Fruit fly (Drosophila melanogaster) ovary, adult (tissue): ENCODE measurements around the gene Cpr65Av.

Experiments used
- CG17801 ChIP-seq: fragments of 200-800 bp; optimal IDR thresholded peaks from 2 replicates; lab custom pipeline; 2019; ENCODE audit warnings: missing biosample characterization, mild to moderate bottlenecking, missing genetic modification characterization, moderate library complexity; ENCODE audit not compliant: partially characterized antibody

Gene Cpr65Av

DNA sequence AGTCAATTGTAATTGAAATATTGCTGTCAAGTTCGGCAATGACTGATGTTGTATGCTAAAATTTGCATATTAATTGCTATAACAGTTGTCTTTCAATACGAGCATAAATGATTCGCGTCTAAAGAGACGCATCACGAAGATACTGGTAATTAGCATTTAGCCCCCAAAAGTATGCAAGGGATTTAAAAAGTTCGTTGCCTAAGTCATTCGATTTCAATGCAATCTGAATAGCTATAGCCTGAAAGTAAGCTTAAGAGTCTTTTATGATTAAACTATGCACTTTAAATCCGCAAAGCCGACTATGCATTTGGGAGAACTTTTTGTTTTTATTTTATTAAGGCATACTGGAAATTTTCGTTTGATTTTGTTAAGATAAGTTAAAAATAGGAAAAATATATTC, 10.2 kb downstream of the Cpr65Av start:
- TF ChIP-seq CG17801, result no peak

DNA sequence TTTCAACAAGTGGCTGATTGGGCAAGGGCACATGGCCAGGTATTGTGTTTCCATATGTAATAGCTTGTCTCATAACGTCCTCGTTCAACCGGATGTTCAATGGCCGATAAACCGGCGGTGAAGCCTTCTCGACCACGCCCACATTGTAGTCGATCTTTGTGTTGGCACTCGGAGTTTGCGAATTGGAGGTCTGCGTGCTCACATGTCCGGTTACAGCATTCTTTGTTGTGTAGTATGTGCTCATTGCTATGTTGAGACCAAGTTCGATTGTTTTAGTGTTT, 14.4 kb downstream of the Cpr65Av start:
- TF ChIP-seq CG17801, result no peak

DNA sequence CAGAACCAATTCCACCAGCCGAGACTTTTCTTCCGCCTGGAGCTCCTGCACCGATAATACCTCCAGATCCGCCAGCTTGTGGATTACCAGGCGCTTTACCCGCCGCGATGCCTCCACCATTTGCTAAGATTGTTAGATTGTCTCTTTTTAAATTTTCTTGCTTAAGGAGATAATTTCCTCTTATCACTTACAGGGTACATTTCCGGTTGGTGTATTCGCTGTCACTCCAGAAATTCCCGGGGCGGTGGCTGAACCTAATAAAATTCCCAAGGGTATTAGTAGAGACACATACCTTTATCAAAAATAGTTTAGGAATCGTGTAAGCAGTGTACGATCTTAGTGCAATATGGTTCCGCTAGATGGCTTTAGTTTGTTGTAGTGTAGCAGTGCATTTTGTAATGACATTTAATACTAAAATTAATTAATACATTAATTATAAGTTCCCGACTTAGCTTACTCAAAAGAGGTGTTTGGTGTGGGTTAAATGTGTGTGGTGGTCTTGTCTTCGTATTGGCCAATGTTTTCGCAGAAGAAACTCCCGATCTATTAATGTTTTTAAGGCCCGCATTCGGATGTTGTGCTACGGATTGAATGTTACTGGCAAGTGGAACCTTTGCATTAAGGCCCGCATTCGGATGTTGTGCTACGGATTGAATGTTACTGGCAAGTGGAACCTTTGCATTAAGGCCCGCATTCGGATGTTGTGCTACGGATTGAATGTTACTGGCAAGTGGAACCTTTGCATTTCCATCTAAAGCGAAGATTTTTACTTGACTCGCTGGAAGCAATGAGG, 15.0 kb downstream of the Cpr65Av start:
- no peak for TF ChIP-seq CG17801

DNA sequence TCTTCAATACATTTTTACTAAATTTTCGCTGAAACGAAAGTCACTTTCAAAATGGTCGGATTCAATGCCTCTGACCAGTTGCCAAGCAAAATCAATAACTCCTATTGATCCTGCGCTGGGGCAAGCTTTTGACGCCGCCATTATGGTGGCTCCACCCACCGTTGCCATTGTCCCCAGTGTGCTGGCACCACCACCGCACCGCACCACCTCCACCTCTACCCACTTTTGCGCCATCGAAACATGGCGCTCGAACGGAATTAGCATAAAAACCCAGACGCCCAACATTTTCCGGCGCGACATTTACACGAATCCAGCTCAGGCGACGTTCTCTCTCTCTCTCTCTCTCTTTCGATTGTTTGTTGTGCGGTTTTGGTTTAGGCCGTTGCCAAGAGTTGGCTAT, 22.9 kb downstream of the Cpr65Av start:
- no peak for TF ChIP-seq CG17801

DNA sequence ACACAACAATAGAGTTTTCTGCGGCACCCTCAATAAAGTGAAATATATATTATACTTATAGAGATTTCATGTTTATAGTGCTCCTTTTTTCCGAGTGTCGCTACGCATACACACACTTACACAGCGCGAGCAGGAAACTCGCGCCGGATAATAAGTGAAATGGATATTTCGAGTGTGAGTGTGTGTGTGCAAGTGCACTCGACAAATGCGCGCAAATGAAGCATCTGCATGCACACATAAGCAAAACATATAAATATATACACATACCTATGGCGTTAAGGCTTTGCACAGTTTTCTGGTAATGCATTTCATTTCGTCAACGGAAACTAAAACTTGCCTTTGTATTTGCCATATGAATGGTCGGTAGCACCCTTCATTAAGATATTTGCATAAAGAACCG, 24.3 kb downstream of the Cpr65Av start:
- no peak for TF ChIP-seq CG17801

DNA sequence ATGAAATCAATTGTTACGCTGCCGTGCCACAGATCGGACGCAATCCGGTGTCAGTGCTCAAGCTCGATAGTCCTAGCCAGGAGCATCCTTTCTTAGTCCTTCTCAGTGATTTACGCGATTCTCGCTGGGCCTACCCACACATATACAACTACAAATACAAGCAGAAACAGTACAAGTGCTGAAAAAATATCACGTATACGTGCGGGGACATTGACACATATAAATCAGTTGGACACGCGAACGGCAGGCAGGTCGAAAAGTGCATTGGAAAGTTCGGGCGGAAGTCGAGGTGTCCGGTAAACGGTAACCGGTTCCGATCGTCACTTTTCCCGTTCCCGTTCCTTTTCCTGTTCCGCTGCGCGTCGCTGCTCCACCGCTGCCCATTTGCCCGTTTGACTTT, 28.3 kb downstream of the Cpr65Av start:
- no peak for TF ChIP-seq CG17801

DNA sequence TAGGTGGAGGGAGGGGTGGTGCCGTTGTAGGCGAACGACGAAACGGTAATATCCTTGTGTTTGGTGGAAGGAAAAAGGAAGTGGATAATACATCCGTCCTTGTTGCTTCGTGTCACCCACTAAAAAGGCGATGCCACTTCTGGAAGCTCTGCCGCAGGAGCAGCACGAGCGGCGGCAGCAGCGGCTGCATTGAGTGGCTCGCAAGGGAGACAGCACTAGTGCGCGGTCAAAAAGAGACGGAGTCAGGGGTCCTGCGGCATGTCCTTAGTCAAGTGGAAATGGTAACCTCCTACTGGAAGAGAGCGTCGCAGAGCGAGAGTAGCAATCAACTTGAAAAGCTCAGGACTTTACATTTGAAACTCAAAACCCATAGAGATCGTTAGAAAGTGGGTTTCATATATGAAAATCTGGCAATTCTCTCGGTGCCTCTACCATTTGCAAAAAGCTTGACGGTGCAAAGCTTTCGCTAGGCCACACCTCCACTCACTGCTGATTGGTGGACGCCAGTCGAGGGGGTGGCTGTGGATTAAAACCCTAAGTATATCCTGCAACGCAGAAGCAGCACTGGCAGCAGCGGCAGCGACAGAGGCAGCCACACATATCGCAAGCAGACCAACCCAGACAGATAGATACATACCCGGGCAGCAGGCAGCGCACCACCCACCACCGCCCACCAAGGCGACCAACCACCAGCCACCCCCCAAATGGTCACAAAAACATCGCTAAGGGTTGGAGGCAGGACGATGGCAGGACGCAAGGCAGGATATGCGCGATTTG, 28.9 kb downstream of the Cpr65Av start:
- no peak for TF ChIP-seq CG17801

DNA sequence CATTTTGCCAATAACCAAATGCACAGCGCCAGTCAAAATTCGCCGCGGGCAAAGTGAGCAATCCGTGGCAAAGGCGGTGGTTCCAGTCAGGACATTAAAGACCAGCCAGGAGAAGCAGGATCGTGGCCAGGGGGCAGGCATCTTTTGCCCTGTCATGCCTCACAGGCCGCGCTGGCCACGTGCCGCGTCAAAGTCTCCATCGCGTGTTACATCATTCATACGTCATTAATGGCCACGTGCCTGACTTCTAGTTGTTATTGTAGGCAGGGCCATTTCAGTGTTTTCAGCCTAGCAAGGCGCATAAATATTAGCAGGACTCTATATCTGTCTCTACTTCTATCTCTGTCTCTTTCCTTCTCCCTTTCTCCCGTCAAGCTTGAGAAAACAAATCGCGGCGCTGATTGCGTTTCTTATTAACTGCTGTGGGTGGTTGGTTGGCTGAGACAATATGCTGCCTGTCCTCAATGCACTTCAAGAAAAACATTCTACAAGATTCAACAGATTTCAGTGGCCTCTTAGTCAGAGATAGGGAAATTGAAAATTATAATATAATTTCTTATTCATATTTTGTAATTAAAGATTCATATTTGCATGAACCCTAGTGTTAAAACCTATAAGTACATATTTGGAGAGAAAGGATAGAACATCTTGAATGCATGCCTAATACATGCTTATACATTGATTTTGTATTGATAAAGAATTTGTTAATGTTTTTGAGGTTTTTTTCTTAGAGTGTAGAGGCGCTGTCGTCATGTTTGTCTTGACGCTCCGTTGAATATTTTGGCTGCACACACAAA, 31.3 kb downstream of the Cpr65Av start:
- no peak for TF ChIP-seq CG17801

DNA sequence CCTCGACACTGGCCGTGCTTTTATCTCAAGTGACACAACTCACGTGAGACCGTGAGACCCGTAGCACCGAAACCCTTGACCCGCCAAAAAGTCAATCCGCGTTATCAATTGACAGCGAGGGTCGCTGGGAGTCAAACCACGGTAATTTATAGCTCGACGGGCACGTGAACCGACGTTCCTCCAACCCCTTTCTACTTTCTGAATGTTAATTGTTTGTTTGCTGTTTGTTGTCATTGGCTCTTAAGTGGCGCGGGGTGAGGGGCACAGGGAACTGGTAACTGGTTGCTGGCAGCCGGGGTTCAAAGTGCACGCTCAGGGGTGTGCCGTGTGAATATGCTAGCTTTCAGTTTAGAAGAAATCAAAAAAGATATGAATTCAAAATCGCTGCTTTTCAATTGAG, 33.1 kb downstream of the Cpr65Av start:
- TF ChIP-seq CG17801, result no peak

DNA sequence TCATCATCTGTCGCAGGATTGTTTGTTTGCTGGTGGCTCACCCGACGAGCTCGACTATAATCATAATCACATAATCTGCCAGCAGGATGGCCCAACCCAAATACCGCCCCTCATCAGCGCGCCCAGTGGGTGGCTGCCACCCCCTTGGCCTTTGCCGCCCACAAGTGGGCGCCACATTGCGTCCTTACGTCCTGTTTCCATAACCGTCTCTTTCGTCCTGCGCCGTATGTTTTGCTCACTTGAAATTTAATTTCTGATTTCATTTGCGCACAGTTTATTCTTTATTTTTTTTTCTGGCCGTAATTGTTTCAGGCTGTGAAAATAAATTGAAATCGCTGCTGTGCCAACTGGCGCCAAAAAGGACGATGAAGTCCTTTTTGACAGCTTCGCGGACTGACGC, 34.3 kb downstream of the Cpr65Av start:
- no peak for TF ChIP-seq CG17801

DNA sequence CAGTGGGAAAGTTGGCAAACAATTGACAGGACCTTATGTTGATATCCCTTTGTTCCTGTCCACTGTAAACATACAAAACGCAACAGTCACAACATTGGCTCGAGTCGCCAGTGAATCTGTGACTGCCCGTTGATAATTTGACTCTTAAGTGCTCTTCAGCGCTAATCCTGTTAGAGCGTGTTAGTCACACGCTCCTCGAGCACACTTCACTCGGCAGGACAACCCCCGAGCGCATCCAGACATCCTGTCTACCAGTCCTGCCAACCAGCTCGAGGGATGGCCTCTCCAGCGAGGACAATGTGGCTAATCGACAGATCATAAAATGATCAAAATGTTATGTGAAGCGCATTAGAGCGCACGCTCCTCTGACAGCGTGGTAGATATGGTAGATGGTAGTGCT, 35.2 kb downstream of the Cpr65Av start:
- no peak for TF ChIP-seq CG17801

DNA sequence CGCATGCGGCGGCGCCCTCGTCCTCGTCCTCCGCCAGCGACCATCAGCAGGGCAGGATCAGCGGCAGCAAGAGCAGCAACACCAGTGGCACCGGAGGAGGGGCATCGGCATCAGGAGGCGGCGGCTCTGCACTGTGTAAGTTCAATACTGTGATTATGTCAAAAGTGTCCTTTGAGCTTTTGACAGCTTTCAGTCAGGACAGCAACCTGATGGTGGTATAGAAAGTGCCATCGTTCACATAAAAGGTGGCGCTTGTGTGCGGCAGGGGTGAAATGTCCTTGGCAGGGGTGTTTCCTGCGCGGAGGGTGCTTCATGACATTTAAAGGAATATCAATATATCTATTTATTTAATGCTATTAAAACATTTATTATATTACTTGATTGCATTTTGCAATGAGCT, 36.1 kb downstream of the Cpr65Av start:
- TF ChIP-seq CG17801, result no peak

DNA sequence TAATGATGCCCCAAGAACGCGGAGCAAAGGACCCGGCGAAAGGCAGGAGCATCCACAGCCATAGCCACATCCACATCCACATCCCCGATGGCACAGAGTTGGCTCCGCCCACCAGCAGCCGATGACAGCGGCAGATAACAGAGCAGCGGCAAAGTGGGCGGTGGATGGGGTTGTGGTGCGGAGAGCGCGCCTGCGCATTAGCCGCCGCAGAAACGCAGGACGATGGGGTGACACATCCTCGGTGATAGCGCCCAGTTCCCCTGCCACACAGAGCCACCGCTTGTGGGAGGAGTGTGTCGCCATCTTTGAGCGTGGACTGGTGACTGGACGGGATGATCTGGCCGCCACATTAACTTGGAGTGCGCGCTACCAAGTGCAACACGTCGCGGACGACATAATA, 42.5 kb downstream of the Cpr65Av start, which contains the start of gene Ets65A:
Gene Ets65A, plus strand, starts transcription at position 348 of the 400 bp plus-strand sequence.
- no peak for TF ChIP-seq CG17801

DNA sequence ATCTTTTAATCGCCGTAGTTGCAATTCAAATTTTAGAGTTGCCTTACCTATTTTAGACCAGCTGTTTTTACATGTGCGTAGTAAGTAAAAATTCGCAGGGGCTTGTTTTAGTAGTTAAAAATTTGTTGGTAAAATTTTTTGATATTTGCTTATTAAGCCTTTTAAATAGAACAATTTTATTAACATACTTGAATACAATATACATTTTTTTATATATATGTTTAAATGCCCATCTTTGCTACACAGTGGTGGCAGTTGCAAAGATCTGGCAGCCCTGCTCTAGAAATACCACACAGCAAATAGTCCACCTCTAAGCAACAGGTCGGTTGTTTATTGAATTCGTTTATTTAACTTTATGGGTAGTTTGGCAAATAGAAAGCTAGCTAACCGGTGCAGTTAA, 45.1 kb downstream of the Cpr65Av start, which contains the start of the genes CG10467 and loj:
Gene CG10467, minus strand, starts transcription at position 51 of the 400 bp plus-strand sequence.
Gene loj, plus strand, starts transcription at position 291 of the 400 bp plus-strand sequence.
- TF ChIP-seq CG17801, result peak; percentile 91

DNA sequence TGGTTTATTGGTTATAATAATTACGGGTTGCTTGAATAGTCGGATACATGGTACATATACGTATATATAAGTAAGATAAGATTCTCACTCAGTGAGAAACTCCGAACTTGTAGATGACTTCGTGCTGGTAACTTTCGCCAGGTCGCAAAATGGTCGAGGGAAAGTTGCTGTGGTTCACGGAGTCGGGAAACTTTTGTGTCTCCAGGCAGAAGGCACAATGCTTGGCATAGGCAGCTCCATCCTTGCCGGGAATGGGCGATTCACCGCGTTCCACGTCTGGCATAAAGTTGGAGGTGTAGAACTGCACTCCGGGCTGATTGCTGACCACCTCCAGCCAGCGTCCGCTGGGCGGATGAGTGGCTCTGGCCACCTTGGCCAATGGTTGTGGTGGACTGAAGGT, 46.6 kb downstream of the Cpr65Av start, which contains the start of gene CG10469:
Gene CG10469, minus strand, starts transcription at position 101 of the 400 bp plus-strand sequence.
- TF ChIP-seq CG17801, result no peak
